Fruit fly (Drosophila melanogaster) whole organism, wandering third instar larva: ENCODE results near the gene CG5245.

Source experiments
- CrebA ChIP-seq: fragments of 200-800 bp; sonication (Bioruptor generic); optimal IDR thresholded peaks from 2 replicates; lab custom pipeline; 2016; ENCODE audit warnings: missing biosample characterization, mild to moderate bottlenecking, missing genetic modification characterization, borderline replicate concordance
- Dif ChIP-seq: fragments of 200-275, 200-300 bp; sonication (Bioruptor generic); optimal IDR thresholded peaks from 2 replicates; lab custom pipeline; 2018; ENCODE audit warnings: missing biosample characterization, missing genetic modification characterization; ENCODE audit not compliant: partially characterized antibody
- GATAd ChIP-seq: sonication (Bioruptor generic); optimal IDR thresholded peaks from 2 replicates; lab custom pipeline; 2016; ENCODE audit warnings: missing biosample characterization, missing genetic modification characterization
- HLH106 ChIP-seq: fragments of 200-800 bp; optimal IDR thresholded peaks from 3 replicates; lab custom pipeline; 2019; ENCODE audit warnings: missing biosample characterization, mild to moderate bottlenecking, missing genetic modification characterization, moderate library complexity
- Hnf4 ChIP-seq: fragments of 200-800 bp; sonication (Bioruptor generic); optimal IDR thresholded peaks from 2 replicates; lab custom pipeline; 2016; ENCODE audit warnings: missing biosample characterization, mild to moderate bottlenecking, missing genetic modification characterization
- Hr83 ChIP-seq: fragments of 200-300 bp; sonication (Bioruptor generic); optimal IDR thresholded peaks from 2 replicates; lab custom pipeline; 2016; ENCODE audit warnings: missing biosample characterization, mild to moderate bottlenecking, missing genetic modification characterization, moderate library complexity; ENCODE audit not compliant: poor library complexity, severe bottlenecking
- Jra ChIP-seq: sonication (Bioruptor generic); optimal IDR thresholded peaks from 2 replicates; lab custom pipeline; 2016; ENCODE audit warnings: missing biosample characterization, missing genetic modification characterization
- Mio ChIP-seq: sonication (Bioruptor generic); optimal IDR thresholded peaks from 2 replicates; lab custom pipeline; 2016; ENCODE audit warnings: missing biosample characterization, missing genetic modification characterization
- Rel ChIP-seq, 2 experiments: fragments of 200-800 bp; sonication (Bioruptor generic) in 1 of 2; optimal IDR thresholded peaks; 2 replicates in 1 of 2; 3 replicates in 1 of 2; lab custom pipeline; 2016 to 2019; ENCODE audit warnings: mild to moderate bottlenecking in 2 of 2, missing biosample characterization in 2 of 2, missing genetic modification characterization in 2 of 2, moderate library complexity in 1 of 2
- Sp1 ChIP-seq: fragments of 200-800 bp; sonication (Bioruptor generic); optimal IDR thresholded peaks from 3 replicates; lab custom pipeline; 2019; ENCODE audit warnings: missing biosample characterization, mild to moderate bottlenecking, missing genetic modification characterization, moderate library complexity
- br ChIP-seq: fragments of 200-800 bp; sonication (Bioruptor generic); optimal IDR thresholded peaks from 2 replicates; lab custom pipeline; 2016; ENCODE audit warnings: missing biosample characterization, missing genetic modification characterization
- brk ChIP-seq: fragments of 200-800 bp; sonication (Bioruptor generic); optimal IDR thresholded peaks from 2 replicates; lab custom pipeline; 2016; ENCODE audit warnings: missing biosample characterization, mild to moderate bottlenecking, missing genetic modification characterization
- dl ChIP-seq, 2 experiments: fragments of 175-275, 200-275 bp in 1 of 2; fragments of 200-275 bp in 1 of 2; sonication (Bioruptor generic); optimal IDR thresholded peaks; lab custom pipeline; 2018; ENCODE audit warnings: mild to moderate bottlenecking in 2 of 2, missing biosample characterization in 2 of 2, missing genetic modification characterization in 2 of 2, moderate library complexity in 2 of 2; ENCODE audit not compliant: partially characterized antibody in 2 of 2, insufficient read depth in 1 of 2
- dmrt93B ChIP-seq: fragments of 200-800 bp; sonication (Bioruptor generic); optimal IDR thresholded peaks from 2 replicates; lab custom pipeline; 2018; ENCODE audit warnings: missing biosample characterization, mild to moderate bottlenecking, missing genetic modification characterization
- dsf ChIP-seq: sonication (Bioruptor generic); optimal IDR thresholded peaks from 2 replicates; lab custom pipeline; 2016; ENCODE audit warnings: missing biosample characterization, missing genetic modification characterization, borderline replicate concordance
- ey ChIP-seq: fragments of 200-800 bp; sonication (Bioruptor generic); optimal IDR thresholded peaks from 2 replicates; lab custom pipeline; 2016; ENCODE audit warnings: missing biosample characterization, missing genetic modification characterization
- foxo ChIP-seq, 2 experiments: fragments of 200-800 bp; sonication (Bioruptor generic); optimal IDR thresholded peaks; 2 replicates in 1 of 2; 3 replicates in 1 of 2; lab custom pipeline; 2016 to 2017; ENCODE audit warnings: missing biosample characterization in 2 of 2, missing genetic modification characterization in 2 of 2
- fru ChIP-seq: fragments of 200-800 bp; sonication (Bioruptor generic); optimal IDR thresholded peaks from 3 replicates; lab custom pipeline; 2016; ENCODE audit warnings: missing biosample characterization, mild to moderate bottlenecking, missing genetic modification characterization
- psq ChIP-seq: fragments of 200-800 bp; sonication (Bioruptor generic); optimal IDR thresholded peaks from 3 replicates; lab custom pipeline; 2017; ENCODE audit warnings: missing biosample characterization, mild to moderate bottlenecking, missing genetic modification characterization, moderate library complexity
- rgr ChIP-seq: fragments of 200-800 bp; sonication (Bioruptor generic); optimal IDR thresholded peaks from 3 replicates; lab custom pipeline; 2016; ENCODE audit warnings: missing biosample characterization, mild to moderate bottlenecking, missing genetic modification characterization
- sage ChIP-seq: fragments of 200-800 bp; sonication (Bioruptor generic); optimal IDR thresholded peaks from 2 replicates; lab custom pipeline; 2016; ENCODE audit warnings: missing biosample characterization, mild to moderate bottlenecking, missing genetic modification characterization
- sv ChIP-seq: fragments of 200-800 bp; sonication (Bioruptor generic); optimal IDR thresholded peaks from 3 replicates; lab custom pipeline; 2016; ENCODE audit warnings: missing biosample characterization, missing genetic modification characterization
- tai ChIP-seq: sonication (Bioruptor generic); optimal IDR thresholded peaks from 2 replicates; lab custom pipeline; 2016; ENCODE audit warnings: missing biosample characterization, missing genetic modification characterization
- woc ChIP-seq: sonication (Bioruptor generic); optimal IDR thresholded peaks from 2 replicates; lab custom pipeline; 2016; ENCODE audit warnings: missing biosample characterization, mild to moderate bottlenecking, missing genetic modification characterization

CG5245 gene

DNA sequence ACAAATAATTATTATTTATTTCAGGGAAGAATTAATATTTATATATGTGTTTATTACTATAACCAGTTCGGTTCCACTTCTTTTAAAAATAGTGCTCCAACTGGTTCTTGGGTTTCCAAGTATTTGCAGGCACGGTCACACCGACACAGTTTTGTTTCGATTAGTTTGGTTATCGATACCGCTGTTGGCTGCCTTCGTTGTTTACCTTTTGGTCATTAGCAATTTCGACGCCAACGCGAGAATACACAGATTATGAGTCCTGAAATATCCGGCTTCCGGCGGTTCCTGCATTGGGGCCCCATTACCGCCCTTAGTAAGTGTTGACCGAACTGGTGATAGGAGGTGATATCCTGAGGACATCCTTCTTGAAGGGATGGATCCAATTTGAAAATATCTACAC, 21.2 kb upstream of the CG5245 start, which contains the start of gene CG5196:
Gene CG5196 (plus strand): TSS at position 157 of the 400 bp plus-strand sequence.
- TF ChIP-seq fru (GFP tag; lab: Kevin White, UChicago) = peak; percentile 17
- no peak for TF ChIP-seq dmrt93B (GFP tag; lab: Kevin White, UChicago)
- TF ChIP-seq Rel (GFP tag; optimal IDR thresholded peaks at IDR 0.05; lab: Kevin White, UChicago) = no peak
- TF ChIP-seq Rel (tag; optimal IDR thresholded peaks at IDR 0.05; lab: Kevin White, UChicago) = peak; percentile 27
- peak; percentile 7 for TF ChIP-seq HLH106 (tag; lab: Kevin White, UChicago)
- TF ChIP-seq Sp1 (GFP tag; lab: Kevin White, UChicago) = peak; percentile 22

- TF ChIP-seq psq = no peak
- TF ChIP-seq sage (GFP tag; lab: Kevin White, UChicago) = no peak
- TF ChIP-seq rgr (GFP tag; lab: Kevin White, UChicago) = no peak
- no peak for TF ChIP-seq sv (GFP tag; lab: Kevin White, UChicago)
- no peak for TF ChIP-seq GATAd (GFP tag; lab: Kevin White, UChicago)
- TF ChIP-seq HLH106 (tag; lab: Kevin White, UChicago) = no peak
- no peak for TF ChIP-seq CrebA (GFP tag; lab: Kevin White, UChicago)
- TF ChIP-seq brk = no peak
- no peak for TF ChIP-seq Mio (GFP tag; lab: Kevin White, UChicago)
- no peak for TF ChIP-seq ey (GFP tag; lab: Kevin White, UChicago)
Measured at dm6 chr3R:12411449-12411848, 17.9 kb upstream of the CG5245 start.

- TF ChIP-seq dl (GFP tag; optimal IDR thresholded peaks at IDR 0.05; lab: Kevin White, UChicago; ENCODE audit: insufficient read depth in 1 of 2, partially characterized antibody in 2 of 2) (no peak), fru (GFP tag; lab: Kevin White, UChicago) (no peak), sv (GFP tag; lab: Kevin White, UChicago) (no peak), dsf (GFP tag; lab: Kevin White, UChicago) (no peak), foxo (GFP tag; optimal IDR thresholded peaks at IDR 0.05; lab: Kevin White, UChicago) (no peak), sage (GFP tag; lab: Kevin White, UChicago) (no peak), Dif (GFP tag; lab: Kevin White, UChicago) (no peak), Sp1 (GFP tag; lab: Kevin White, UChicago) (peak; percentile 26), rgr (GFP tag; lab: Kevin White, UChicago) (no peak), HLH106 (tag; lab: Kevin White, UChicago) (no peak), Hr83 (no peak), Hnf4 (GFP tag; lab: Kevin White, UChicago) (no peak), Jra (GFP tag; lab: Kevin White, UChicago) (no peak), tai (GFP tag; lab: Kevin White, UChicago) (no peak), dmrt93B (GFP tag; lab: Kevin White, UChicago) (no peak), Rel (GFP tag; optimal IDR thresholded peaks at IDR 0.05; lab: Kevin White, UChicago) (no peak), Rel (tag; optimal IDR thresholded peaks at IDR 0.05; lab: Kevin White, UChicago) (peak; percentile 83), psq (peak; percentile 4), br (GFP tag; lab: Kevin White, UChicago) (no peak)
Measured at dm6 chr3R:12413274-12413958, 15.9 kb upstream of the CG5245 start, which contains the start of the genes Dip-C and pps. Dip-C (minus strand) TSS chr3R:12413759. pps (plus strand) TSS chr3R:12413828.

DNA sequence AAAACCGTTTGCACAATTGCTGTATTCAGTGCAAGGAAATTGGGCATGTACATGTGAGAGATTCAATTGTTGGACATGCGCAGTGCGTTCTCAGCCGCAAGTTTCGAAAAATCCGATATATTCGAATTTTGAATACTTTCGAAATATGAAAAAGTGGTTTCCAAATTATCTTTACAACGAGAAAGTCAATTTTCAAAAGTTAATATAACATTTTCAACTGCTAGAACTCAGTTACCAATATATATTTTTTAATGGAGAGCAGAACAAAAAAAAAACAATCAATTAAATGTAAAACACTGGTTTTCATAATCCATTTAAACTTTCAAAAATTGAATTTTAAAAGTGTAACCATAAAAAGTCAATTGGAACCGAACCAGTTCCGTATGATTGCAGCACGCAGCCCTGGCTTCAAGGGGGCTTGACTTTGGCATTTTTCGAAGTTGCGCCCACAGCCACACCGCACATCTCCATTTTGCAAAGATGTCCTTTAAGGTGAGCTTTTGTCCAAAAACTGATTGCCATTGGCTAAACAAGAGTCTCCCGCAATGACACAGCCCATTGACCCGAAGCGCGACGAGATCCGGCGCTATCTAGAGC, 6.9 kb upstream of the CG5245 start, which contains the start of the genes Scgbeta and CG17202:
Gene Scgbeta (minus strand): TSS at position 51 of the 597 bp plus-strand sequence.
Gene CG17202 (plus strand): TSS at position 390 of the 597 bp plus-strand sequence.
- no peak for TF ChIP-seq woc (GFP tag; lab: Kevin White, UChicago)
- TF ChIP-seq Hr83 = peak; percentile 56

DNA sequence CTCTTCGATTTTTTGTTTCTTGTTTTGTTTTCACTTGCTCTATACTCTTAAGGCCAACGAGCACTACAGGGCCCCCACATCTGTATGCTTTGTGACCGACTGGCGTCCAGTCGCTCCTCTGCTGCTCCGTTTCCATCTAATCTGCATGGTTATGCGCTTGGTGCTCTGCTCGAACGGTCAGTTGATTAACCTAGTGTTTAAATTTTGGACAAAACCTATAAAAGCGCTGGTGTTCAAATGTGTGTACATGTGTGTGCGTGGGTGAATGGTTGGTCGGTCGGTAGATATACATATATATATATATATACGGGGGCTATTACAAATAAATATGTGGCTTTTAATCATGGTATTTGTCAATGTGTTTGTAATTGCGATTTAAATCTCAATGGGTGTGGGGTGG, 5.4 kb upstream of the CG5245 start:
- TF ChIP-seq tai (GFP tag; lab: Kevin White, UChicago) (no peak), GATAd (GFP tag; lab: Kevin White, UChicago) (no peak), brk (no peak), sage (GFP tag; lab: Kevin White, UChicago) (no peak), foxo (GFP tag; optimal IDR thresholded peaks at IDR 0.05; lab: Kevin White, UChicago) (no peak), rgr (GFP tag; lab: Kevin White, UChicago) (peak; percentile 97), dmrt93B (GFP tag; lab: Kevin White, UChicago) (no peak), dsf (GFP tag; lab: Kevin White, UChicago) (no peak)
